Worm (Caenorhabditis elegans) whole organism, L4 larva: ENCODE data around the gene B0244.16.

Experiments used
- F10B5.3 ChIP-seq: sonication (generic microtip); optimal IDR thresholded peaks from 2 replicates; lab custom pipeline; 2016; ENCODE audit warnings: mild to moderate bottlenecking, missing genetic modification characterization, missing compliant biosample characterization
- F26F4.8 ChIP-seq: fragments of 200-800 bp; sonication (Bioruptor generic); conservative IDR thresholded peaks from 2 replicates; pipeline ENCODE4 v1.3.6; 2022; ENCODE audit warnings: missing genetic modification characterization, missing compliant biosample characterization
- F37D6.2 ChIP-seq: sonication (generic microtip); optimal IDR thresholded peaks from 2 replicates; lab custom pipeline; 2016; ENCODE audit warnings: mild to moderate bottlenecking, missing genetic modification characterization, missing compliant biosample characterization
- F44E2.7 ChIP-seq: fragments of 200-800 bp; sonication (Bioruptor generic); IDR thresholded peaks from 2 replicates; pipeline ENCODE4 v2.1.2; 2022; ENCODE audit warnings: missing genetic modification characterization, missing compliant biosample characterization
- F49E8.2 ChIP-seq: sonication (generic microtip); optimal IDR thresholded peaks from 2 replicates; lab custom pipeline; 2016; ENCODE audit warnings: missing compliant biosample characterization, mild to moderate bottlenecking, missing genetic modification characterization, borderline replicate concordance
- R02D3.7 ChIP-seq: fragments of 150-350 bp; sonication (generic microtip); optimal IDR thresholded peaks from 3 replicates; lab custom pipeline; 2014; ENCODE audit warnings: missing biosample characterization, missing genetic modification characterization
- Y48G9A.11 ChIP-seq: fragments of 200-800 bp; sonication (Bioruptor generic); IDR thresholded peaks from 2 replicates; pipeline ENCODE4 v1.3.6; 2022; ENCODE audit warnings: missing genetic modification reagents, missing genetic modification characterization, missing compliant biosample characterization
- Y5F2A.4 ChIP-seq: fragments of 200-800 bp; sonication (Bioruptor generic); optimal IDR thresholded peaks from 2 replicates; lab custom pipeline; 2018; ENCODE audit warnings: mild to moderate bottlenecking, missing genetic modification characterization, missing compliant biosample characterization
- aha-1 ChIP-seq: fragments of 150-350 bp; peaks from one replicate; lab custom pipeline; 2014; ENCODE audit warnings: missing biosample characterization, missing genetic modification characterization
- aly-2 ChIP-seq: sonication (generic microtip); optimal IDR thresholded peaks from 2 replicates; lab custom pipeline; 2018; ENCODE audit warnings: missing biosample characterization, missing genetic modification characterization
- arid-1 ChIP-seq: fragments of 200-800 bp; sonication (Bioruptor generic); conservative IDR thresholded peaks from 2 replicates; pipeline ENCODE4 v1.3.6; 2022; ENCODE audit warnings: missing genetic modification reagents, missing genetic modification characterization, missing compliant biosample characterization
- ceh-32 ChIP-seq: sonication (generic microtip); optimal IDR thresholded peaks from 2 replicates; lab custom pipeline; 2016; ENCODE audit warnings: mild to moderate bottlenecking, missing genetic modification characterization, missing compliant biosample characterization; ENCODE audit not compliant: poor library complexity
- ceh-62 ChIP-seq: sonication (generic microtip); optimal IDR thresholded peaks from 2 replicates; lab custom pipeline; 2017; ENCODE audit warnings: missing biosample characterization, missing genetic modification characterization
- cey-2 ChIP-seq: sonication (generic microtip); optimal IDR thresholded peaks from 3 replicates; lab custom pipeline; 2017; ENCODE audit warnings: missing genetic modification characterization, mild to moderate bottlenecking, missing compliant biosample characterization, antibody characterized with exemption, borderline replicate concordance; ENCODE audit not compliant: insufficient read depth
- daf-12 ChIP-seq: fragments of 150-350 bp; optimal IDR thresholded peaks from 2 replicates; lab custom pipeline; 2014; ENCODE audit warnings: missing biosample characterization, missing genetic modification reagents, missing genetic modification characterization
- daf-16 ChIP-seq, 3 experiments: sonication (generic microtip); optimal IDR thresholded peaks; 2 replicates each; lab custom pipeline; 2016 to 2017; ENCODE audit warnings: missing genetic modification characterization in 3 of 3, missing genetic modification reagents in 3 of 3, mild to moderate bottlenecking in 2 of 3, missing compliant biosample characterization in 2 of 3, missing biosample characterization in 1 of 3, moderate library complexity in 1 of 3
- dmd-8 ChIP-seq: fragments of 200-800 bp; sonication (Bioruptor generic); IDR thresholded peaks from 2 replicates; pipeline ENCODE4 v1.3.6; 2022; ENCODE audit warnings: missing genetic modification characterization, missing compliant biosample characterization
- dmd-9 ChIP-seq: fragments of 200-800 bp; sonication (Bioruptor generic); IDR thresholded peaks from 2 replicates; pipeline ENCODE4 v1.3.6; 2022; ENCODE audit warnings: missing genetic modification reagents, missing genetic modification characterization, missing compliant biosample characterization
- dpl-1 ChIP-seq: fragments of 150-350 bp; optimal IDR thresholded peaks from 2 replicates; lab custom pipeline; 2014; ENCODE audit warnings: missing biosample characterization, missing genetic modification reagents, missing genetic modification characterization
- egl-27 ChIP-seq: sonication (generic microtip); optimal IDR thresholded peaks from 3 replicates; lab custom pipeline; 2017; ENCODE audit warnings: missing biosample characterization, missing genetic modification reagents, missing genetic modification characterization
- fos-1 ChIP-seq: fragments of 150-350 bp; optimal IDR thresholded peaks from 2 replicates; lab custom pipeline; 2014; ENCODE audit warnings: missing biosample characterization, missing genetic modification characterization
- hif-1 ChIP-seq, 2 experiments: sonication (generic microtip); optimal IDR thresholded peaks; 2 replicates each; lab custom pipeline; 2016 to 2017; ENCODE audit warnings: missing compliant biosample characterization in 2 of 2, missing genetic modification characterization in 2 of 2, missing genetic modification reagents in 2 of 2, missing genotype in 2 of 2, mild to moderate bottlenecking in 1 of 2
- jun-1 ChIP-seq: fragments of 150-350 bp; optimal IDR thresholded peaks from 2 replicates; lab custom pipeline; 2014; ENCODE audit warnings: missing biosample characterization, missing genetic modification reagents, missing genetic modification characterization
- lim-7 ChIP-seq: fragments of 200-800 bp; sonication (Bioruptor generic); IDR thresholded peaks from 2 replicates; pipeline ENCODE4 v1.3.6; 2022; ENCODE audit warnings: missing genetic modification characterization, missing compliant biosample characterization
- lin-1 ChIP-seq: fragments of 200-800 bp; sonication (Bioruptor generic); IDR thresholded peaks from 2 replicates; pipeline ENCODE4 v1.3.6; 2022; ENCODE audit warnings: missing genetic modification reagents, missing genetic modification characterization, missing compliant biosample characterization
- lin-15B ChIP-seq: fragments of 150-350 bp; sonication (generic microtip); optimal IDR thresholded peaks from 3 replicates; lab custom pipeline; 2014; ENCODE audit warnings: missing biosample characterization, missing genetic modification characterization
- lin-29 ChIP-seq: fragments of 200-800 bp; sonication (Bioruptor generic); IDR thresholded peaks from 2 replicates; pipeline ENCODE4 v1.3.6; 2022; ENCODE audit warnings: missing genetic modification reagents, missing genetic modification characterization, missing compliant biosample characterization
- lin-38 ChIP-seq: fragments of 200-800 bp; sonication (Bioruptor generic); IDR thresholded peaks from 2 replicates; pipeline ENCODE4 v1.3.6; 2022; ENCODE audit warnings: missing genetic modification reagents, missing genetic modification characterization, missing compliant biosample characterization
- lin-39 ChIP-seq: fragments of 150-350 bp; optimal IDR thresholded peaks from 2 replicates; lab custom pipeline; 2014; ENCODE audit warnings: missing biosample characterization, missing genetic modification reagents, missing genetic modification characterization
- lir-3 ChIP-seq: sonication (generic microtip); optimal IDR thresholded peaks from 2 replicates; lab custom pipeline; 2016; ENCODE audit warnings: mild to moderate bottlenecking, missing genetic modification characterization, missing compliant biosample characterization
- lsy-2 ChIP-seq, 2 experiments: fragments of 150-350 bp in 1 of 2; sonication (generic microtip) in 1 of 2; optimal IDR thresholded peaks; 2 replicates each; lab custom pipeline; 2014 to 2017; ENCODE audit warnings: missing biosample characterization in 2 of 2, missing genetic modification characterization in 2 of 2
- madf-5 ChIP-seq, 2 experiments: fragments of 200-800 bp; sonication (Bioruptor generic); IDR thresholded peaks; 2 replicates each; pipeline ENCODE4 v1.3.6; 2022; ENCODE audit warnings: missing compliant biosample characterization in 2 of 2, missing genetic modification characterization in 2 of 2
- nhr-102 ChIP-seq: sonication (generic microtip); optimal IDR thresholded peaks from 2 replicates; lab custom pipeline; 2016; ENCODE audit warnings: mild to moderate bottlenecking, missing genetic modification characterization, moderate library complexity, missing compliant biosample characterization
- nhr-111 ChIP-seq: fragments of 200-800 bp; sonication (Bioruptor generic); optimal IDR thresholded peaks from 2 replicates; lab custom pipeline; 2018; ENCODE audit warnings: mild to moderate bottlenecking, missing genetic modification characterization, missing compliant biosample characterization
- nhr-237 ChIP-seq: sonication (generic microtip); optimal IDR thresholded peaks from 2 replicates; lab custom pipeline; 2017; ENCODE audit warnings: missing biosample characterization, missing genetic modification characterization
- nhr-41 ChIP-seq: fragments of 200-800 bp; sonication (Bioruptor generic); IDR thresholded peaks from 2 replicates; pipeline ENCODE4 v1.3.6; 2022; ENCODE audit warnings: missing genetic modification reagents, missing genetic modification characterization, missing compliant biosample characterization
- nhr-42 ChIP-seq: fragments of 200-800 bp; sonication (Bioruptor generic); IDR thresholded peaks from 2 replicates; pipeline ENCODE4 v1.3.6; 2022; ENCODE audit warnings: missing genetic modification characterization, missing compliant biosample characterization
- nhr-48 ChIP-seq: sonication (generic microtip); optimal IDR thresholded peaks from 2 replicates; lab custom pipeline; 2016; ENCODE audit warnings: mild to moderate bottlenecking, missing genetic modification characterization, missing compliant biosample characterization
- nhr-76 ChIP-seq: fragments of 150-350 bp; optimal IDR thresholded peaks from 2 replicates; lab custom pipeline; 2014; ENCODE audit warnings: missing biosample characterization, missing genetic modification characterization
- nhr-77 ChIP-seq: fragments of 150-350 bp; optimal IDR thresholded peaks from 2 replicates; lab custom pipeline; 2014; ENCODE audit warnings: missing biosample characterization, missing genetic modification characterization
- rbr-2 ChIP-seq: sonication (generic microtip); optimal IDR thresholded peaks from 2 replicates; lab custom pipeline; 2016; ENCODE audit warnings: missing genotype, missing genetic modification characterization, missing compliant biosample characterization
- saeg-2 ChIP-seq: fragments of 200-800 bp; sonication (Bioruptor generic); IDR thresholded peaks from 2 replicates; pipeline ENCODE4 v1.3.6; 2022; ENCODE audit warnings: missing genetic modification reagents, missing genetic modification characterization, missing compliant biosample characterization
- set-16 ChIP-seq: fragments of 200-800 bp; sonication (Bioruptor generic); IDR thresholded peaks from 2 replicates; pipeline ENCODE4 v1.3.6; 2022; ENCODE audit warnings: missing genetic modification reagents, missing genetic modification characterization, missing compliant biosample characterization
- snpc-1.2 ChIP-seq: fragments of 200-800 bp; sonication (Bioruptor generic); IDR thresholded peaks from 2 replicates; pipeline ENCODE4 v1.3.6; 2022; ENCODE audit warnings: missing genetic modification reagents, missing genetic modification characterization, missing compliant biosample characterization
- tag-97 ChIP-seq: fragments of 200-800 bp; sonication (Bioruptor generic); IDR thresholded peaks from 2 replicates; pipeline ENCODE4 v1.3.6; 2022; ENCODE audit warnings: missing genetic modification characterization, missing compliant biosample characterization
- tra-1 ChIP-seq: fragments of 200-800 bp; sonication (Bioruptor generic); IDR thresholded peaks from 2 replicates; pipeline ENCODE4 v1.3.6; 2022; ENCODE audit warnings: missing genetic modification reagents, missing genetic modification characterization, missing compliant biosample characterization
- unc-39 ChIP-seq: sonication (generic microtip); optimal IDR thresholded peaks from 2 replicates; lab custom pipeline; 2017; ENCODE audit warnings: missing biosample characterization, missing genetic modification characterization
- vab-7 ChIP-seq: fragments of 200-800 bp; sonication (Bioruptor generic); IDR thresholded peaks from 2 replicates; pipeline ENCODE4 v1.3.6; 2022; ENCODE audit warnings: missing genetic modification reagents, missing genetic modification characterization, missing compliant biosample characterization
- zfp-3 ChIP-seq: fragments of 200-800 bp; sonication (Bioruptor generic); conservative IDR thresholded peaks from 2 replicates; pipeline ENCODE4 v1.3.6; 2022; ENCODE audit warnings: missing genetic modification reagents, missing genetic modification characterization, missing compliant biosample characterization
- zip-11 ChIP-seq: fragments of 200-800 bp; sonication (Bioruptor generic); IDR thresholded peaks from 2 replicates; pipeline ENCODE4 v1.3.6; 2022; ENCODE audit warnings: missing genetic modification characterization, missing compliant biosample characterization
- zip-2 ChIP-seq: fragments of 150-350 bp; optimal IDR thresholded peaks from 2 replicates; lab custom pipeline; 2014; ENCODE audit warnings: missing biosample characterization, missing genetic modification characterization

Gene B0244.16

DNA sequence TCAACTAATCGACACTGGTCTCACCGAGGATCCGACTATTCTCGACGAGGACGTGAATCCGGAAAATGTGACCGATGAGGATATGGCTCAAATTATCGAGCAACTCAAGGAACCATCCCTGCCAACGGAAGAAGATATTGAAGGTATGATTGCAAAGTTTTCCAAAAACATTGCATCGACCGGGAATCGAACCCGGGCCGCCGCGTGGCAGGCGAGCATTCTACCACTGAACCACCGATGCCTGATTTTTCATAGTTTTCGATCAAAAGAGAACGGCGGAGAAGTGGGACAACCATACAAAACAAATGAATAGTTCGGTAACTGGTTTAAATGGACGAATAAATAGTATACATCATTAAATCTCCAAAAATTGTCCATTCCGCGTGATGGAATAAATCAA lies 21.1 kb downstream of the B0244.16 start (continued):
- no peak for TF ChIP-seq lin-29 (GFP tag; lab: Robert Waterston, UW)
- TF ChIP-seq F44E2.7 (GFP tag; lab: Robert Waterston, UW), result 0 out of 2 replicates have a peak, but pooled peaks have one; percentile 40
- TF ChIP-seq lir-3 (tag; lab: Kevin White, UChicago), result no peak
- no peak for TF ChIP-seq zip-11 (GFP tag; lab: Robert Waterston, UW)
- TF ChIP-seq madf-5 (GFP tag; IDR thresholded peaks at IDR 0.05; lab: Robert Waterston, UW), result 0 out of 4 replicates have a peak, but pooled peaks of 1 of the 2 experiments have one; percentile 33
- TF ChIP-seq dmd-8 (GFP tag; lab: Robert Waterston, UW), result 0 out of 2 replicates have a peak, but pooled peaks have one; percentile 65
- peak; percentile 71 for TF ChIP-seq lin-38
- no peak for TF ChIP-seq F10B5.3 (tag; lab: Kevin White, UChicago)
- TF ChIP-seq rbr-2 (tag; lab: Kevin White, UChicago), result no peak
- TF ChIP-seq cey-2 (tag; lab: Kevin White, UChicago), result no peak
- TF ChIP-seq nhr-111 (GFP tag; lab: Kevin White, UChicago), result no peak
- no peak for TF ChIP-seq lin-1 (GFP tag; lab: Robert Waterston, UW)
- TF ChIP-seq nhr-102 (tag; lab: Kevin White, UChicago), result peak; percentile 6
- TF ChIP-seq ceh-62 (tag; lab: Kevin White, UChicago), result no peak
- TF ChIP-seq daf-12, result no peak
- TF ChIP-seq nhr-41 (GFP tag; lab: Robert Waterston, UW), result no peak
- TF ChIP-seq jun-1 (tag; lab: Kevin White, UChicago), result no peak
- TF ChIP-seq daf-16 (GFP tag; optimal IDR thresholded peaks at IDR 0.05; lab: Kevin White, UChicago), result peak in 1 of 2 experiments; percentile 39
- no peak for TF ChIP-seq daf-16 (tag; optimal IDR thresholded peaks at IDR 0.05; lab: Kevin White, UChicago)
- TF ChIP-seq aly-2 (tag; lab: Kevin White, UChicago), result no peak
- no peak for TF ChIP-seq set-16 (GFP tag; lab: Robert Waterston, UW)
- TF ChIP-seq zip-2 (tag; lab: Kevin White, UChicago), result no peak
- TF ChIP-seq F49E8.2 (tag; lab: Kevin White, UChicago), result no peak
- TF ChIP-seq egl-27, result no peak
- no peak for TF ChIP-seq saeg-2 (GFP tag; lab: Robert Waterston, UW)
- no peak for TF ChIP-seq ceh-32
- no peak for TF ChIP-seq Y5F2A.4 (GFP tag; lab: Kevin White, UChicago)
- TF ChIP-seq arid-1 (GFP tag; lab: Robert Waterston, UW), result peak; percentile 10; the same call in 1 of the 2 replicates
- TF ChIP-seq dpl-1 (GFP tag; lab: Kevin White, UChicago), result no peak
- no peak for TF ChIP-seq R02D3.7 (tag; lab: Kevin White, UChicago)
- no peak for TF ChIP-seq zfp-3 (GFP tag; lab: Robert Waterston, UW)
- no peak for TF ChIP-seq aha-1 (tag; lab: Kevin White, UChicago)
- no peak for TF ChIP-seq nhr-237 (tag; lab: Kevin White, UChicago)
- TF ChIP-seq F26F4.8 (GFP tag; lab: Robert Waterston, UW), result peak; percentile 53
- no peak for TF ChIP-seq lin-39 (tag; lab: Kevin White, UChicago)
- peak; percentile 50 for TF ChIP-seq tra-1 (GFP tag; lab: Robert Waterston, UW)
- TF ChIP-seq lin-15B (tag; lab: Kevin White, UChicago), result no peak
- TF ChIP-seq fos-1, result no peak
- TF ChIP-seq vab-7, result peak; percentile 62
- no peak for TF ChIP-seq nhr-76 (tag; lab: Kevin White, UChicago)
- TF ChIP-seq unc-39 (tag; lab: Kevin White, UChicago), result no peak
- TF ChIP-seq Y48G9A.11 (GFP tag; lab: Robert Waterston, UW), result peak; percentile 73; the same call in 1 of the 2 replicates
- peak; percentile 76 for TF ChIP-seq snpc-1.2 (GFP tag; lab: Robert Waterston, UW)
- TF ChIP-seq lim-7, result peak; percentile 78
- no peak for TF ChIP-seq F37D6.2 (tag; lab: Kevin White, UChicago)
- peak in 1 of 2 experiments; percentile 20 for TF ChIP-seq lsy-2 (tag; optimal IDR thresholded peaks at IDR 0.05; lab: Kevin White, UChicago)
- TF ChIP-seq tag-97 (GFP tag; lab: Robert Waterston, UW), result no peak
- no peak for TF ChIP-seq nhr-42 (GFP tag; lab: Robert Waterston, UW)
- 0 out of 2 replicates have a peak, but pooled peaks have one; percentile 14 for TF ChIP-seq dmd-9 (GFP tag; lab: Robert Waterston, UW)
- no peak for TF ChIP-seq hif-1 (tag; optimal IDR thresholded peaks at IDR 0.05; lab: Kevin White, UChicago)
- no peak for TF ChIP-seq nhr-48 (tag; lab: Kevin White, UChicago)
- TF ChIP-seq nhr-77, result no peak
